Worm (Caenorhabditis elegans) whole organism, L3 larva: ENCODE data around the gene srz-94.

Source experiments
- ZK546.5 ChIP-seq: sonication (generic microtip); optimal IDR thresholded peaks from 2 replicates; lab custom pipeline; 2017; ENCODE audit warnings: missing biosample characterization, missing genetic modification characterization
- aly-2 ChIP-seq: fragments of 150-350 bp; optimal IDR thresholded peaks from 2 replicates; lab custom pipeline; 2014; ENCODE audit warnings: missing biosample characterization, missing genetic modification characterization
- ama-1 ChIP-seq: fragments of 150-350 bp; optimal IDR thresholded peaks from 2 replicates; lab custom pipeline; 2018
- ceh-16 ChIP-seq: sonication (generic microtip); optimal IDR thresholded peaks from 2 replicates; lab custom pipeline; 2017; ENCODE audit warnings: missing biosample characterization, missing genetic modification characterization
- ceh-28 ChIP-seq: fragments of 150-350 bp; optimal IDR thresholded peaks from 2 replicates; lab custom pipeline; 2014; ENCODE audit warnings: missing biosample characterization, missing genetic modification reagents, missing genetic modification characterization
- ceh-9 ChIP-seq: sonication (generic microtip); optimal IDR thresholded peaks from 2 replicates; lab custom pipeline; 2018; ENCODE audit warnings: missing biosample characterization, missing genetic modification characterization
- daf-12 ChIP-seq: fragments of 150-350 bp; optimal IDR thresholded peaks from 2 replicates; lab custom pipeline; 2014; ENCODE audit warnings: missing biosample characterization, missing genetic modification reagents, missing genetic modification characterization
- egl-27 ChIP-seq: sonication (generic microtip); optimal IDR thresholded peaks from 4 replicates; lab custom pipeline; 2017; ENCODE audit warnings: missing biosample characterization, missing genetic modification reagents, missing genetic modification characterization
- elt-1 ChIP-seq: fragments of 150-350 bp; optimal IDR thresholded peaks from 2 replicates; lab custom pipeline; 2014; ENCODE audit warnings: missing biosample characterization, missing genetic modification characterization
- elt-2 ChIP-seq: sonication (generic microtip); optimal IDR thresholded peaks from 2 replicates; lab custom pipeline; 2016; ENCODE audit warnings: missing genetic modification reagents, mild to moderate bottlenecking, missing genetic modification characterization, missing compliant biosample characterization
- eor-1 ChIP-seq, 2 experiments: fragments of 150-350 bp; optimal IDR thresholded peaks; 2 replicates each; lab custom pipeline; 2014 to 2018; ENCODE audit warnings: missing biosample characterization in 2 of 2, missing genetic modification characterization in 2 of 2
- fkh-10 ChIP-seq: sonication (generic microtip); optimal IDR thresholded peaks from 2 replicates; lab custom pipeline; 2017; ENCODE audit warnings: missing biosample characterization, missing genetic modification reagents, missing genetic modification characterization
- fkh-2 ChIP-seq: fragments of 150-350 bp; optimal IDR thresholded peaks from 2 replicates; lab custom pipeline; 2014; ENCODE audit warnings: missing biosample characterization, missing genetic modification reagents, missing genetic modification characterization
- fos-1 ChIP-seq: fragments of 150-350 bp; optimal IDR thresholded peaks from 2 replicates; lab custom pipeline; 2014; ENCODE audit warnings: missing biosample characterization, missing genetic modification characterization
- jun-1 ChIP-seq: fragments of 150-350 bp; optimal IDR thresholded peaks from 2 replicates; lab custom pipeline; 2014; ENCODE audit warnings: missing biosample characterization, missing genetic modification reagents, missing genetic modification characterization
- lin-15B ChIP-seq: fragments of 150-350 bp; optimal IDR thresholded peaks from 2 replicates; lab custom pipeline; 2014; ENCODE audit warnings: missing biosample characterization, missing genetic modification characterization
- lin-39 ChIP-seq: fragments of 150-350 bp; optimal IDR thresholded peaks from 2 replicates; lab custom pipeline; 2018; ENCODE audit warnings: missing biosample characterization, missing genetic modification reagents, missing genetic modification characterization
- lsy-12 ChIP-seq: sonication (generic microtip); optimal IDR thresholded peaks from 2 replicates; lab custom pipeline; 2016; ENCODE audit warnings: mild to moderate bottlenecking, missing genetic modification characterization, missing compliant biosample characterization
- mdl-1 ChIP-seq: fragments of 150-350 bp; optimal IDR thresholded peaks from 2 replicates; lab custom pipeline; 2014; ENCODE audit warnings: missing biosample characterization, missing genetic modification characterization
- mml-1 ChIP-seq: fragments of 150-350 bp; sonication (generic microtip); optimal IDR thresholded peaks from 3 replicates; lab custom pipeline; 2014; ENCODE audit warnings: missing biosample characterization, missing genetic modification characterization
- nfya-1 ChIP-seq: sonication (generic microtip); optimal IDR thresholded peaks from 2 replicates; lab custom pipeline; 2017; ENCODE audit warnings: missing genetic modification characterization, mild to moderate bottlenecking, missing compliant biosample characterization, antibody characterized with exemption, moderate library complexity; ENCODE audit not compliant: insufficient read depth
- nhr-11 ChIP-seq: fragments of 150-350 bp; optimal IDR thresholded peaks from 2 replicates; lab custom pipeline; 2014; ENCODE audit warnings: missing biosample characterization, missing genetic modification characterization
- nhr-12 ChIP-seq: fragments of 150-350 bp; optimal IDR thresholded peaks from 2 replicates; lab custom pipeline; 2014; ENCODE audit warnings: missing biosample characterization, missing genetic modification characterization
- nhr-25 ChIP-seq: sonication (generic microtip); optimal IDR thresholded peaks from 2 replicates; lab custom pipeline; 2017; ENCODE audit warnings: missing biosample characterization, missing genetic modification characterization
- nhr-28 ChIP-seq: fragments of 150-350 bp; optimal IDR thresholded peaks from 2 replicates; lab custom pipeline; 2014; ENCODE audit warnings: missing biosample characterization, missing genetic modification characterization
- nhr-43 ChIP-seq: sonication (generic microtip); optimal IDR thresholded peaks from 2 replicates; lab custom pipeline; 2016; ENCODE audit warnings: mild to moderate bottlenecking, missing genetic modification characterization, missing compliant biosample characterization; ENCODE audit not compliant: poor library complexity, severe bottlenecking
- nhr-67 ChIP-seq: fragments of 150-350 bp; optimal IDR thresholded peaks from 2 replicates; lab custom pipeline; 2014; ENCODE audit warnings: missing biosample characterization, missing genetic modification characterization
- nhr-76 ChIP-seq: fragments of 150-350 bp; sonication (generic microtip); optimal IDR thresholded peaks from 5 replicates; lab custom pipeline; 2014; ENCODE audit warnings: missing biosample characterization, missing genetic modification characterization
- nhr-77 ChIP-seq: fragments of 150-350 bp; optimal IDR thresholded peaks from 2 replicates; lab custom pipeline; 2014; ENCODE audit warnings: missing biosample characterization, missing genetic modification characterization
- pha-4 ChIP-seq: fragments of 150-350 bp; optimal IDR thresholded peaks from 2 replicates; lab custom pipeline; 2014; ENCODE audit warnings: missing biosample characterization, missing genetic modification reagents, missing genetic modification characterization
- pqm-1 ChIP-seq: fragments of 150-350 bp; optimal IDR thresholded peaks from 2 replicates; lab custom pipeline; 2017; ENCODE audit warnings: missing biosample characterization, missing genetic modification characterization, inconsistent platforms
- snpc-4 ChIP-seq: fragments of 150-350 bp; optimal IDR thresholded peaks from 2 replicates; lab custom pipeline; 2014; ENCODE audit warnings: missing biosample characterization, missing genetic modification characterization
- unc-39 ChIP-seq: sonication (generic microtip); optimal IDR thresholded peaks from 4 replicates; lab custom pipeline; 2017; ENCODE audit warnings: missing biosample characterization, missing genetic modification characterization
- unc-62 ChIP-seq: fragments of 150-350 bp; sonication (generic microtip); optimal IDR thresholded peaks from 4 replicates; lab custom pipeline; 2014; ENCODE audit warnings: missing biosample characterization, missing genetic modification reagents, missing genetic modification characterization
- zag-1 ChIP-seq: fragments of 150-350 bp; optimal IDR thresholded peaks from 2 replicates; lab custom pipeline; 2014; ENCODE audit warnings: missing biosample characterization, missing genetic modification characterization
- ztf-11 ChIP-seq: fragments of 150-350 bp; optimal IDR thresholded peaks from 2 replicates; lab custom pipeline; 2014; ENCODE audit warnings: missing biosample characterization, missing genetic modification characterization
- ztf-4 ChIP-seq: fragments of 150-350 bp; optimal IDR thresholded peaks from 2 replicates; lab custom pipeline; 2014; ENCODE audit warnings: missing biosample characterization, missing genetic modification characterization

srz-94 gene

ce11 chrV:17026289-17026688 lies 9.5 kb downstream of the srz-94 start, which contains the start of gene F49H6.15:
Gene F49H6.15, minus strand, starts transcription at chrV:17026389.
- TF ChIP-seq ceh-16 (tag; lab: Kevin White, UChicago) = no peak
- no peak for TF ChIP-seq ZK546.5
- TF ChIP-seq pha-4 (tag; lab: Kevin White, UChicago) = no peak
- no peak for TF ChIP-seq ama-1 (lab: Kevin White, UChicago)
- no peak for TF ChIP-seq lsy-12
- TF ChIP-seq nhr-28 (tag; lab: Kevin White, UChicago) = no peak
- no peak for TF ChIP-seq elt-2 (tag; lab: Kevin White, UChicago)
- TF ChIP-seq pqm-1 (tag; lab: Kevin White, UChicago) = no peak
- TF ChIP-seq fkh-10 (GFP tag; lab: Kevin White, UChicago) = no peak
- TF ChIP-seq fos-1 (tag; lab: Kevin White, UChicago) = no peak
- no peak for TF ChIP-seq fkh-2
- TF ChIP-seq elt-1 (tag; lab: Kevin White, UChicago) = no peak
- TF ChIP-seq, all 47 proteins: peak for 0

ce11 chrV:17022613-17023322 lies 13.0 kb downstream of the srz-94 start, which contains the start of the genes F49H6.8 and F49H6.5:
Gene F49H6.8, minus strand, starts transcription at chrV:17022663.
Gene F49H6.5, plus strand, starts transcription at chrV:17023241.
- TF ChIP-seq mml-1 (tag; lab: Kevin White, UChicago) = no peak
- TF ChIP-seq elt-2 (tag; lab: Kevin White, UChicago) = peak; percentile 70
- no peak for TF ChIP-seq egl-27 (tag; lab: Kevin White, UChicago)
- TF ChIP-seq daf-12 (tag; lab: Kevin White, UChicago) = no peak
- no peak for TF ChIP-seq unc-39 (tag; lab: Kevin White, UChicago)
- TF ChIP-seq snpc-4 (tag; lab: Kevin White, UChicago) = no peak
- peak; percentile 21 for TF ChIP-seq jun-1 (tag; lab: Kevin White, UChicago)
- TF ChIP-seq ceh-28 (tag; lab: Kevin White, UChicago) = no peak

ce11 chrV:17021361-17021760 lies 14.4 kb downstream of the srz-94 start, which contains the start of gene F49H6.12:
Gene F49H6.12, minus strand, starts transcription at chrV:17021461.
- TF ChIP-seq lin-39 (tag; lab: Kevin White, UChicago) (no peak), mdl-1 (no peak), zag-1 (no peak), nhr-76 (tag; lab: Kevin White, UChicago) (no peak), unc-39 (tag; lab: Kevin White, UChicago) (no peak), nhr-25 (tag; lab: Kevin White, UChicago) (no peak), fkh-2 (no peak)
- TF ChIP-seq, all 47 proteins: peak for 0

- TF ChIP-seq aly-2 (tag; lab: Kevin White, UChicago) = no peak
- TF ChIP-seq mml-1 (tag; lab: Kevin White, UChicago) = no peak
- TF ChIP-seq ztf-4 (tag; lab: Kevin White, UChicago) = no peak
- no peak for TF ChIP-seq unc-62 (GFP tag; lab: Kevin White, UChicago)
- TF ChIP-seq mdl-1 = no peak
- TF ChIP-seq ZK546.5 = no peak
Observed at ce11 chrV:17019690-17020089, 16.1 kb downstream of the srz-94 start, which contains the start of gene F49H6.17. Gene F49H6.17, plus strand, starts transcription at chrV:17019990.

- TF ChIP-seq nhr-77 (tag; lab: Kevin White, UChicago) (no peak), lsy-12 (no peak), pqm-1 (tag; lab: Kevin White, UChicago) (no peak), daf-12 (tag; lab: Kevin White, UChicago) (no peak), fos-1 (tag; lab: Kevin White, UChicago) (no peak), aly-2 (tag; lab: Kevin White, UChicago) (no peak), elt-1 (tag; lab: Kevin White, UChicago) (no peak), nhr-12 (no peak), nhr-67 (no peak), unc-39 (tag; lab: Kevin White, UChicago) (no peak)
Observed at ce11 chrV:17016787-17017186, 19.0 kb downstream of the srz-94 start, which contains the start of gene srh-97. Gene srh-97, plus strand, starts transcription at chrV:17017087.

- TF ChIP-seq fkh-2 (no peak), snpc-4 (tag; lab: Kevin White, UChicago) (no peak), unc-62 (GFP tag; lab: Kevin White, UChicago) (no peak), zag-1 (no peak), nhr-67 (no peak), nhr-28 (tag; lab: Kevin White, UChicago) (no peak), elt-2 (tag; lab: Kevin White, UChicago) (peak; percentile 95), pqm-1 (tag; lab: Kevin White, UChicago) (peak; percentile 74), ztf-11 (no peak), nhr-43 (tag; lab: Kevin White, UChicago) (no peak), jun-1 (tag; lab: Kevin White, UChicago) (peak; percentile 4), nhr-11 (no peak), lin-15B (tag; lab: Kevin White, UChicago) (no peak), nfya-1 (tag; lab: Kevin White, UChicago) (no peak), nhr-77 (tag; lab: Kevin White, UChicago) (no peak), mml-1 (tag; lab: Kevin White, UChicago) (no peak), eor-1 (tag; optimal IDR thresholded peaks at IDR 0.05; lab: Kevin White, UChicago) (no peak), ceh-9 (tag; lab: Kevin White, UChicago) (no peak), ztf-4 (tag; lab: Kevin White, UChicago) (no peak), fkh-10 (GFP tag; lab: Kevin White, UChicago) (no peak)
Observed at ce11 chrV:17014050-17014449, 21.7 kb downstream of the srz-94 start, which contains the start of gene clc-13. Gene clc-13, plus strand, starts transcription at chrV:17014408.
